Worm (Caenorhabditis elegans): ENCODE data around the gene ufd-2.

DNA sequence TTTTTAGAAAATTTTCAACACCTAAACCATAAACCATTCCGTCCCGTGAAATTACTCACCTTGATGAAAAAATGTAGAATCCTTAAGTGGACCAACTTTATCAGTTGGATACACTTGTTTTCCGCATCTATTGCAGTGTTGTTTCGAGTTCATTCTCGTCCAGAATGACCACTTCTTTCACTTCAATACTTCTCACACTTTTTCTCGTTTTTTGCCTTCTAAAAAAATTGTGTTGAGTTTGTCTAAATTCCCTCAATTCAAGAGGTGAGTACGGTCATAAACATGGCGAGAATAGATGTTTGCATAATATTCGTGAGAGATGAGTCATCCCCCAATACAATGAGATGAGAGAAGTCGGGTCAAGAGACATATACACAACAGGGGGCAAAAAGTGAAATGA is 30.0 kb downstream of the ufd-2 start, which contains the start of gene ltd-1:
- TF ChIP-seq W03F9.2 (tag; optimal IDR thresholded peaks at IDR 0.05) (no peak), dao-5 (tag; optimal IDR thresholded peaks at IDR 0.05) (no peak), him-1 (tag; optimal IDR thresholded peaks at IDR 0.05) (no peak)
